In the genomic region with DNA sequence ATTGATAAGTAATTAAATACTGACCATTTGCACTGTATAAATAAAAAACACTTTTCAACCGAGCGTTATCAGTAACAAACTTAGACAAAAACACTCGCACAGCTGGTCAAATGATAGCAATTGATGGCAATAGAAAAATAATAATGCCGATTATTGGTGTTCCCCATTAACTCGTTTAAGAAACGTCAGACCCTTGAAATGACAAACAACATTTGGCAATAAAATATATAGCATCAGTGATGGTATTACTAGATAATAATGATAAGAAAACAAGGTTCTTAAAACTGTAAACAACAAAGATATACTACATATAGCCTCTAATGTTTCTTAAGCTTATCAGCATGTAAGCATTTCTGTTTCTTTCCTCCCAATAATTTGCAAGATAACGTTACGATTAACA, we compare ENCODE assay signal across 3 fruit fly cellular contexts.
TF ChIP-seq lines count a peak whose summit lies in the region.

No protein-coding gene starts in this region.

- no peak for TF ChIP-seq CTCF in whole organism, embryonic (GFP tag; optimal IDR thresholded peaks at IDR 0.05; lab: Kevin White, UChicago)

TF ChIP-seq in whole organism, adult, 20 proteins besides CTCF, POLR2A, EP300 and RAD21:
- TF ChIP-seq cnc (optimal IDR thresholded peaks at IDR 0.05; lab: Kevin White, UChicago) (no peak), kay (GFP tag; lab: Kevin White, UChicago; ENCODE audit: borderline replicate concordance) (peak; percentile 68), CG7101 (tag; optimal IDR thresholded peaks at IDR 0.05; lab: Kevin White, UChicago) (peak; percentile 27), CG11617 (GFP tag; optimal IDR thresholded peaks at IDR 0.05; lab: Kevin White, UChicago) (peak; percentile 2), CG5204 (GFP tag; optimal IDR thresholded peaks at IDR 0.05; lab: Kevin White, UChicago) (peak; percentile 39), CG7045 (GFP tag; optimal IDR thresholded peaks at IDR 0.05; lab: Kevin White, UChicago) (peak; percentile 29), cic (GFP tag; optimal IDR thresholded peaks at IDR 0.05; lab: Kevin White, UChicago) (peak; percentile 68), CG14711 (tag; optimal IDR thresholded peaks at IDR 0.05; lab: Kevin White, UChicago) (peak; percentile 2), CG12768 (GFP tag; optimal IDR thresholded peaks at IDR 0.05; lab: Kevin White, UChicago) (no peak), CG33017 (tag; optimal IDR thresholded peaks at IDR 0.05; lab: Kevin White, UChicago) (peak; percentile 32), Hr96 (GFP tag; optimal IDR thresholded peaks at IDR 0.05; lab: Kevin White, UChicago) (no peak), Mnt (GFP tag; optimal IDR thresholded peaks at IDR 0.05; lab: Kevin White, UChicago) (peak; percentile 3), ovo (GFP tag; optimal IDR thresholded peaks at IDR 0.05; lab: Kevin White, UChicago) (no peak)

TF ChIP-seq in whole organism, embryonic, 481 proteins besides CTCF, POLR2A, EP300 and RAD21:
- TF ChIP-seq CG3281 (GFP tag; optimal IDR thresholded peaks at IDR 0.05; lab: Kevin White, UChicago) (peak; percentile 8), mirr (GFP tag; optimal IDR thresholded peaks at IDR 0.05; lab: Kevin White, UChicago) (peak; percentile 42), HmgZ (tag; optimal IDR thresholded peaks at IDR 0.05; lab: Kevin White, UChicago) (peak; percentile 7), Med (GFP tag; lab: Kevin White, UChicago) (no peak), Rfx (GFP tag; IDR thresholded peaks at IDR 0.05; lab: Robert Waterston, UW) (no peak), exex (tag; optimal IDR thresholded peaks at IDR 0.05; lab: Kevin White, UChicago) (peak; percentile 95), fd96Cb (tag; optimal IDR thresholded peaks at IDR 0.05; lab: Kevin White, UChicago) (no peak), grn (GFP tag; optimal IDR thresholded peaks at IDR 0.05; lab: Kevin White, UChicago) (peak; percentile 20), CG5180 (GFP tag; optimal IDR thresholded peaks at IDR 0.05; lab: Kevin White, UChicago) (no peak), sug (tag; optimal IDR thresholded peaks at IDR 0.05; lab: Kevin White, UChicago) (peak; percentile 57), CG34376 (GFP tag; optimal IDR thresholded peaks at IDR 0.05; lab: Kevin White, UChicago) (peak; percentile 70)

TF ChIP-seq in whole organism, wandering third instar larva, 38 proteins besides CTCF, POLR2A, EP300 and RAD21:
- TF ChIP-seq dmrt93B (GFP tag; optimal IDR thresholded peaks at IDR 0.05; lab: Kevin White, UChicago), result no peak
- no peak for TF ChIP-seq foxo (GFP tag; optimal IDR thresholded peaks at IDR 0.05; lab: Kevin White, UChicago)
- TF ChIP-seq ey (GFP tag; optimal IDR thresholded peaks at IDR 0.05; lab: Kevin White, UChicago), result no peak
- peak; percentile 63 for TF ChIP-seq fru (GFP tag; optimal IDR thresholded peaks at IDR 0.05; lab: Kevin White, UChicago)
- TF ChIP-seq Rel (GFP tag; optimal IDR thresholded peaks at IDR 0.05; lab: Kevin White, UChicago), result no peak
- TF ChIP-seq Rel (tag; optimal IDR thresholded peaks at IDR 0.05; lab: Kevin White, UChicago), result peak; percentile 68
TF ChIP-seq in whole organism, wandering third instar larva: peak in this region for 2.
